Worm (Caenorhabditis elegans) whole organism, mixed stage, embryonic: ENCODE measurements around the gene Y51A2B.8.

ENCODE experiments used
- bed-3 ChIP-seq: fragments of 200-800 bp; sonication (Bioruptor generic); optimal IDR thresholded peaks from 3 replicates; lab custom pipeline; 2018; ENCODE audit warnings: mild to moderate bottlenecking, missing genetic modification characterization, moderate library complexity, missing compliant biosample characterization
- unc-62 ChIP-seq: fragments of 150-350 bp; optimal IDR thresholded peaks from 2 replicates; lab custom pipeline; 2014; ENCODE audit warnings: missing biosample characterization, missing genetic modification reagents, missing genetic modification characterization

- TF ChIP-seq unc-62 = no peak
- TF ChIP-seq bed-3 (GFP tag; lab: Kevin White, UChicago) = no peak
These were observed 16.7 kb downstream of the Y51A2B.8 start, which contains the start of gene Y51A2B.9 for ce11 chrV:18395649-18396048.
